Fruit fly (Drosophila melanogaster) S2 (cell line): ENCODE results near the gene TrpA1.

Experiments
- CG8478 ChIP-seq: fragments of >200 bp; optimal IDR thresholded peaks from 2 replicates; lab custom pipeline; 2018
- CTCF ChIP-seq, 2 experiments: fragments of >200 bp; optimal IDR thresholded peaks; 2 replicates each; lab custom pipeline; 2018

- TF ChIP-seq CTCF (optimal IDR thresholded peaks at IDR 0.05; lab: Kevin White, UChicago) (no peak), CG8478 (lab: Kevin White, UChicago) (no peak)
Observed at dm6 chr3L:8919678-8920077, 14.7 kb upstream of the TrpA1 start.
